Worm (Caenorhabditis elegans) whole organism, L2 larva: ENCODE results near the gene F11F1.1.

Experiments
- R02D3.7 ChIP-seq: fragments of 150-350 bp; optimal IDR thresholded peaks from 2 replicates; lab custom pipeline; 2014; ENCODE audit warnings: missing biosample characterization, missing genetic modification characterization
- ZK546.5 ChIP-seq: sonication (generic microtip); optimal IDR thresholded peaks from 2 replicates; lab custom pipeline; 2017; ENCODE audit warnings: missing biosample characterization, missing genetic modification characterization
- alr-1 ChIP-seq: fragments of 150-350 bp; optimal IDR thresholded peaks from 2 replicates; lab custom pipeline; 2014; ENCODE audit warnings: missing biosample characterization, missing genetic modification characterization
- ama-1 ChIP-seq: fragments of 150-350 bp; optimal IDR thresholded peaks from 2 replicates; lab custom pipeline; 2018; ENCODE audit warnings: inconsistent platforms
- blmp-1 ChIP-seq: sonication (generic microtip); optimal IDR thresholded peaks from 2 replicates; lab custom pipeline; 2017; ENCODE audit warnings: missing genetic modification characterization, mild to moderate bottlenecking, missing compliant biosample characterization, antibody characterized with exemption, moderate library complexity; ENCODE audit not compliant: insufficient read depth
- ceh-16 ChIP-seq: fragments of 150-350 bp; optimal IDR thresholded peaks from 2 replicates; lab custom pipeline; 2014; ENCODE audit warnings: missing biosample characterization, missing genetic modification characterization
- ceh-82 ChIP-seq: fragments of 150-350 bp; optimal IDR thresholded peaks from 2 replicates; lab custom pipeline; 2014; ENCODE audit warnings: missing biosample characterization, missing genetic modification characterization
- crh-2 ChIP-seq: sonication (generic microtip); optimal IDR thresholded peaks from 2 replicates; lab custom pipeline; 2017; ENCODE audit warnings: missing biosample characterization, missing genetic modification characterization
- dmd-4 ChIP-seq: sonication (generic microtip); optimal IDR thresholded peaks from 2 replicates; lab custom pipeline; 2017; ENCODE audit warnings: missing biosample characterization, missing genetic modification characterization
- egl-27 ChIP-seq: sonication (generic microtip); optimal IDR thresholded peaks from 3 replicates; lab custom pipeline; 2017; ENCODE audit warnings: missing biosample characterization, missing genetic modification reagents, missing genetic modification characterization
- elt-1 ChIP-seq: fragments of 150-350 bp; optimal IDR thresholded peaks from 2 replicates; lab custom pipeline; 2014; ENCODE audit warnings: missing biosample characterization, missing genetic modification characterization
- elt-3 ChIP-seq: sonication (generic microtip); optimal IDR thresholded peaks from 2 replicates; lab custom pipeline; 2017; ENCODE audit warnings: missing biosample characterization, missing genetic modification characterization
- fos-1 ChIP-seq: fragments of 150-350 bp; optimal IDR thresholded peaks from 2 replicates; lab custom pipeline; 2014; ENCODE audit warnings: missing biosample characterization, missing genetic modification characterization
- lin-11 ChIP-seq: fragments of 150-350 bp; sonication (generic microtip); optimal IDR thresholded peaks from 2 replicates; lab custom pipeline; 2014; ENCODE audit warnings: missing biosample characterization, missing genetic modification characterization, inconsistent platforms, mixed read lengths
- lin-13 ChIP-seq: fragments of 150-350 bp; optimal IDR thresholded peaks from 2 replicates; lab custom pipeline; 2014; ENCODE audit warnings: missing biosample characterization, missing genetic modification reagents, missing genetic modification characterization
- lsy-2 ChIP-seq, 2 experiments: fragments of 150-350 bp in 1 of 2; sonication (generic microtip) in 1 of 2; optimal IDR thresholded peaks; 2 replicates each; lab custom pipeline; 2014 to 2017; ENCODE audit warnings: missing biosample characterization in 2 of 2, missing genetic modification characterization in 2 of 2
- mab-5 ChIP-seq: fragments of 150-350 bp; optimal IDR thresholded peaks from 2 replicates; lab custom pipeline; 2014; ENCODE audit warnings: missing biosample characterization, missing genetic modification characterization
- mbf-1 ChIP-seq: sonication (generic microtip); optimal IDR thresholded peaks from 2 replicates; lab custom pipeline; 2017; ENCODE audit warnings: missing biosample characterization, missing genetic modification characterization
- nhr-10 ChIP-seq: sonication (generic microtip); optimal IDR thresholded peaks from 2 replicates; lab custom pipeline; 2017; ENCODE audit warnings: missing biosample characterization, missing genetic modification characterization
- nhr-11 ChIP-seq: fragments of 150-350 bp; optimal IDR thresholded peaks from 2 replicates; lab custom pipeline; 2014; ENCODE audit warnings: missing biosample characterization, missing genetic modification characterization
- nhr-129 ChIP-seq: fragments of 150-350 bp; optimal IDR thresholded peaks from 2 replicates; lab custom pipeline; 2014; ENCODE audit warnings: missing biosample characterization, missing genetic modification characterization
- nhr-23 ChIP-seq: fragments of 150-350 bp; optimal IDR thresholded peaks from 2 replicates; lab custom pipeline; 2014; ENCODE audit warnings: missing biosample characterization, missing genetic modification reagents, missing genetic modification characterization
- nhr-237 ChIP-seq: fragments of 150-350 bp; optimal IDR thresholded peaks from 2 replicates; lab custom pipeline; 2014; ENCODE audit warnings: missing biosample characterization, missing genetic modification characterization
- nhr-25 ChIP-seq: fragments of 150-350 bp; sonication (generic microtip); optimal IDR thresholded peaks from 3 replicates; lab custom pipeline; 2014; ENCODE audit warnings: missing biosample characterization, missing genetic modification characterization
- nhr-6 ChIP-seq: fragments of 150-350 bp; optimal IDR thresholded peaks from 2 replicates; lab custom pipeline; 2014; ENCODE audit warnings: missing biosample characterization, missing genetic modification characterization
- peb-1 ChIP-seq: fragments of 150-350 bp; optimal IDR thresholded peaks from 2 replicates; lab custom pipeline; 2014; ENCODE audit warnings: missing biosample characterization, missing genetic modification characterization
- skn-1 ChIP-seq: sonication (generic microtip); optimal IDR thresholded peaks from 2 replicates; lab custom pipeline; 2017; ENCODE audit warnings: missing biosample characterization, missing genetic modification characterization
- sma-3 ChIP-seq: sonication (generic microtip); optimal IDR thresholded peaks from 2 replicates; lab custom pipeline; 2016; ENCODE audit warnings: missing genetic modification reagents, missing genetic modification characterization, missing compliant biosample characterization
- sma-9 ChIP-seq, 2 experiments: fragments of 150-350 bp in 1 of 2; sonication (generic microtip) in 1 of 2; optimal IDR thresholded peaks; 2 replicates each; lab custom pipeline; 2014 to 2016; ENCODE audit warnings: missing genetic modification characterization in 2 of 2, mild to moderate bottlenecking in 1 of 2, missing biosample characterization in 1 of 2, missing compliant biosample characterization in 1 of 2, missing genetic modification reagents in 1 of 2, moderate library complexity in 1 of 2
- snpc-4 ChIP-seq: fragments of 150-350 bp; optimal IDR thresholded peaks from 2 replicates; lab custom pipeline; 2014; ENCODE audit warnings: missing biosample characterization, missing genetic modification characterization
- unc-55 ChIP-seq: fragments of 150-350 bp; sonication (generic microtip); optimal IDR thresholded peaks from 3 replicates; lab custom pipeline; 2014; ENCODE audit warnings: missing biosample characterization, missing genetic modification reagents, missing genetic modification characterization
- unc-62 ChIP-seq: fragments of 150-350 bp; optimal IDR thresholded peaks from 2 replicates; lab custom pipeline; 2014; ENCODE audit warnings: missing biosample characterization, missing genetic modification reagents, missing genetic modification characterization
- zag-1 ChIP-seq: fragments of 150-350 bp; optimal IDR thresholded peaks from 2 replicates; lab custom pipeline; 2014; ENCODE audit warnings: missing biosample characterization, missing genetic modification characterization
- ztf-1 ChIP-seq: fragments of 200-800 bp; sonication (Bioruptor generic); conservative IDR thresholded peaks from 2 replicates; pipeline ENCODE4 v1.3.6; 2022; ENCODE audit warnings: missing genetic modification characterization, missing compliant biosample characterization
- ztf-11 ChIP-seq: sonication (generic microtip); optimal IDR thresholded peaks from 2 replicates; lab custom pipeline; 2017; ENCODE audit warnings: missing biosample characterization, missing genetic modification characterization
- ztf-4 ChIP-seq: fragments of 150-350 bp; optimal IDR thresholded peaks from 2 replicates; lab custom pipeline; 2014; ENCODE audit warnings: missing biosample characterization, missing genetic modification characterization

The F11F1.1 gene

DNA sequence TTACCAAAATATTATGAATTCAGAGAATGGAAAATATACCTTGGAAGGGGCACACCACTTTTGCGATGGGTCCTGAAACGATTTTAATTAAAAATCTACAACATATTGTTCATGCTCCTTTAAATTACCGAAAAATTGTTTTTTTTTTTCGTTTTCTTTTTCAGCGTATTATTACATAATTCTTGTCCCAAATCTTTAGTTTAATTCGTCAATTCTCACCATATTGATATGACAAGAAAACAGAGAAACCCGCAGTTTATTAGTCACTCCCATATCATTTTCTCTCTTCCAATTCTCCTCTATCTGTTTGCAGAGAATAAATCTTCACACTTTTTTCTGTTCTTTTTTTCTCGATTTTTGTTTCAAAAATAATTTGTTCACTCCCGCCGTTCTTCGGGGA is at the start of gene F11F1.1:
Gene F11F1.1, plus strand, starts transcription at position 301 of the 400 bp plus-strand sequence.
- TF ChIP-seq ZK546.5 (tag; lab: Kevin White, UChicago), result no peak
- TF ChIP-seq nhr-129 (tag; lab: Kevin White, UChicago), result no peak
- no peak for TF ChIP-seq nhr-237
- TF ChIP-seq nhr-25 (tag; lab: Kevin White, UChicago), result no peak
- no peak for TF ChIP-seq elt-3 (tag; lab: Kevin White, UChicago)
- TF ChIP-seq mab-5 (tag; lab: Kevin White, UChicago), result no peak
- TF ChIP-seq fos-1 (tag; lab: Kevin White, UChicago), result peak; percentile 31
- no peak for TF ChIP-seq nhr-10 (tag; lab: Kevin White, UChicago)
- no peak for TF ChIP-seq alr-1 (tag; lab: Kevin White, UChicago)

DNA sequence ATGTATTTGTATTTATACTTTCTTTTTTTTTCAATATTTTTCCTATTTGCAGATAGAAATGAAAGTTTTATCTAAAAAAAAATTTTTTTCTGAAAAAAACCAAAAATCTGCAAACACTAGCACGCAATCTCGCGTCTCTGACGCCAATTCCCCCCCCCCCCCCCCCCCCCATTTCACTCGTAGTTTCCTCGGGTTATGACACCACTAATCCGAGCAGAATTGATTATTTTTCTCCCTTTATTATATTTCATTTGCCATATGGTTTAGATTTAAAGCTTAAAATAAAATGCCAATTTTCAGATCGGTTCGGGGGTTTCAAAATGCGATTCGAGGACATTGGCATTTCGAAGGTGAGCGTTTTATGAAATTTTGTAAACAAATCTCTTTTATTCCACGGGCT is 48.6 kb upstream of the F11F1.1 start, which contains the start of gene mtm-6:
Gene mtm-6, plus strand, starts transcription at position 301 of the 400 bp plus-strand sequence.
- TF ChIP-seq lin-11 (tag; lab: Kevin White, UChicago) (no peak), nhr-6 (tag; lab: Kevin White, UChicago) (no peak), R02D3.7 (tag; lab: Kevin White, UChicago) (no peak), unc-55 (no peak), elt-1 (tag; lab: Kevin White, UChicago) (no peak), peb-1 (no peak), nhr-11 (no peak), dmd-4 (tag; lab: Kevin White, UChicago) (no peak), nhr-25 (tag; lab: Kevin White, UChicago) (no peak), ztf-4 (tag; lab: Kevin White, UChicago) (no peak), mbf-1 (tag; lab: Kevin White, UChicago) (no peak), zag-1 (tag; lab: Kevin White, UChicago) (no peak), ceh-82 (tag; lab: Kevin White, UChicago) (no peak)

DNA sequence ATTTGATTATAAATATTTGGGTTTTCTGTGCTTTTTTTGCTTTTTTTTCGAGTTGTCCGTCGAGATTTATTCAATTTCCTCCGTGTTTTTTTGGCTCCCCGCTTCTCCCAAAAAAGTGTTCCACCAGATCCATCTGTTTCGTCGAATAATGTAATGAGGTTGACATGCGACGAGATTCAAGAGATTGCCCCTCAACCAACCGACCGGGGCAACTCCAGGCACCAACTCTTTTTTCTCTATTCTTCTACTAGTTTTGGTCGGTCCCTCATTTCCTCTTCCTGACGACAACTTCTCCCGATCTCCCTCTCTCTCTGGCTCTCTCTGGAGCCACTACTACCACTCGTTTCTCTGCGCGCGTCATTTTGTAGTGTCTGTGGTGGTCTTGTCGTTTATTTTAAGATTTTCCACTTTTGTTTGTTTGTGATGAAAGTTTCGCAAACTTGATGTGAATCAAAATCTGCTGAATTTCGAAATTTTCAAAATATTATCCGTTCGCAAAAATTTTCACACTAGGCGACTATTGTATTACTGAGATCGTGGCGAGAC is 47.5 kb upstream of the F11F1.1 start:
- TF ChIP-seq unc-55 (peak; percentile 70), sma-9 (GFP tag; optimal IDR thresholded peaks at IDR 0.05; lab: Kevin White, UChicago) (peak; percentile 29), sma-9 (tag; optimal IDR thresholded peaks at IDR 0.05; lab: Kevin White, UChicago) (no peak), ztf-1 (GFP tag; lab: Robert Waterston, UW) (no peak)

DNA sequence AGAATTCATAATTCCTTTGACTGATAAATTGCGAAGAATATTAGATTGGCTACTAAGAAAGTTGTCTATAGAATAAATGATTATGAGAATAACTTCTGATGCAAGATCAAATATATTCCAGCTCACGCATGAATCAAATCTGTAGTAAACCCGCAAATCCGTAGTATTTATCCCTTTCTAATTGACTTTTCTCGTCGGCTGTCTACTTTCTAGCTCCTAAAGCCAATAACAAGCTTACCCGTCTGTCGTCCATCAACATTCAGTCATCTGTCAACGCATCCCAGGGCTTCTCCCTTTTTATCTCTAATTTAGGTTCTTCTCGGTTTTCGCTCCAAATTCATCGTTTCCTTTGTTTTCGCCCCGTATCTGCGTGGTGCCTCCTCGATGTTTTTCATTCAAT is 46.5 kb upstream of the F11F1.1 start:
- TF ChIP-seq sma-9 (GFP tag; optimal IDR thresholded peaks at IDR 0.05; lab: Kevin White, UChicago) (no peak), sma-9 (tag; optimal IDR thresholded peaks at IDR 0.05; lab: Kevin White, UChicago) (no peak), ZK546.5 (tag; lab: Kevin White, UChicago) (no peak)

DNA sequence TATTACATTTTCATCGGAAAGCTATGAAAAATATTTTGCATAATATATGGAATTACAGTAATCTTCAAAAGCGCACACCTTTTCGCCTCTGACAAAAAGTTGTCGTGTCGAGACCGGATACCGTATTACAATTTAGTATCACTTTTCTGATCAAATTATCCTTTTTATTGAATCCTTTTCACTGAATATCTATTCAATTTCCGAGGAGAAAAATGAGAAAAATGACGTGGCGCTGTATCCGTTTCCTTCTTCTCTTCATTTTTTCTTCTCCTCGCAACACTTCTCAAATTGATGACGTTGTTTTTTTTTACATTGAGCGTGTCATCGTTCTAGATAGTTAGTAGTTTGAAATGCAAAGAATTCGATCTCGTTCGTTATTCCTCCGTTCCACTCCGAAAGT is 44.4 kb upstream of the F11F1.1 start:
- TF ChIP-seq lsy-2 (tag; optimal IDR thresholded peaks at IDR 0.05; lab: Kevin White, UChicago) (peak in 1 of 2 experiments; percentile 47), peb-1 (no peak), crh-2 (tag; lab: Kevin White, UChicago) (peak; percentile 76), unc-55 (peak; percentile 4), nhr-10 (tag; lab: Kevin White, UChicago) (no peak)

DNA sequence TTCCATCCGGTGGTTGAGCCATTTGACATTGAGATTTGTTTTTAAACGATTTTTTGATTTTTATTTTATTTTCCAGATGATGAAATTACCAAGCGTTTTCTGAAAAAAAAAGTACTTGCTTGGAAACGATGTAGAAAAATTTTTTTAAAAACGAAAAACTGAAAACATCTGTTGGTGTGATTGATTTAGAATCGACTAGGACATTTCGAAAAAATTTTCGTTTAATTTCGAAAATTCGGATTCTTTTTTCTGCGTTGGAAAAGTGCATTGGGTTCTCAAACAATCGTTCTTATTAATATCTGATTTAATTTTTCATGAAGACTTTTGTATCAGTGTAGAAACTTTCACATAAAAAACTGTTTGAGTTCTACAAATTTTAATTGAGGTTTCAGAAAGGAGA is 36.1 kb upstream of the F11F1.1 start, which contains the start of gene F53A2.9:
Gene F53A2.9, minus strand, starts transcription at position 101 of the 400 bp plus-strand sequence.
- TF ChIP-seq nhr-10 (tag; lab: Kevin White, UChicago) (no peak), ceh-16 (no peak), nhr-23 (tag; lab: Kevin White, UChicago) (no peak), snpc-4 (tag; lab: Kevin White, UChicago) (no peak), ztf-1 (GFP tag; lab: Robert Waterston, UW) (no peak), sma-3 (GFP tag; lab: Kevin White, UChicago) (no peak), blmp-1 (tag; lab: Kevin White, UChicago) (no peak), lin-11 (tag; lab: Kevin White, UChicago) (no peak), dmd-4 (tag; lab: Kevin White, UChicago) (no peak), ztf-11 (tag; lab: Kevin White, UChicago) (no peak), lin-13 (GFP tag; lab: Kevin White, UChicago) (no peak), elt-1 (tag; lab: Kevin White, UChicago) (no peak), skn-1 (tag; lab: Kevin White, UChicago) (no peak), ama-1 (lab: Kevin White, UChicago) (no peak), ZK546.5 (tag; lab: Kevin White, UChicago) (no peak), nhr-25 (tag; lab: Kevin White, UChicago) (no peak), lsy-2 (tag; optimal IDR thresholded peaks at IDR 0.05; lab: Kevin White, UChicago) (no peak), egl-27 (tag; lab: Kevin White, UChicago) (no peak), unc-62 (GFP tag; lab: Kevin White, UChicago) (no peak)
